Fruit fly (Drosophila melanogaster): ENCODE data around the gene CG14147.

DNA sequence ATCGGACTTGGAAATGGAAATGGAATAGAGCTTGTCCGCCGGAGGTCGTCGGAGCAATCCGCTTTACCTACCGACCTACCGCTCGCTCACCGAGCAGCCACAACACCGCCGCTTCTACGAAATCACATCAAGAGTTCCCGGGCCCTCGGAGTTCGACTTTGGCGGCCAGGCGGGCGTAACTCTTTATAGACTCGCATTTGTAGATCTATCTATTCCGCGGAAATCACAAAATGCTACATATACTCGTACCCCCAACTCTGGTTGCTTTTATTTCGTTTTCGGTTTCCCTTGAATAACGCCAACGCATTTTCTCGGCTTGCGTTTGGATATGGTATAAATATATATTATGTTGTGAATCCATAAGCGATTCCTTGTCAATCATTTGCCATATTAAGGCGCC lies 12.8 kb upstream of the CG14147 start:
- TF ChIP-seq CG6808 (GFP tag; optimal IDR thresholded peaks at IDR 0.05) (no peak), Sox15 (GFP tag; optimal IDR thresholded peaks at IDR 0.05) (no peak), Sox102F (GFP tag; optimal IDR thresholded peaks at IDR 0.05) (no peak)

Measured in whole organism, prepupa.